Worm (Caenorhabditis elegans): Measurements from ENCODE around the gene Y46G5A.23.

DNA sequence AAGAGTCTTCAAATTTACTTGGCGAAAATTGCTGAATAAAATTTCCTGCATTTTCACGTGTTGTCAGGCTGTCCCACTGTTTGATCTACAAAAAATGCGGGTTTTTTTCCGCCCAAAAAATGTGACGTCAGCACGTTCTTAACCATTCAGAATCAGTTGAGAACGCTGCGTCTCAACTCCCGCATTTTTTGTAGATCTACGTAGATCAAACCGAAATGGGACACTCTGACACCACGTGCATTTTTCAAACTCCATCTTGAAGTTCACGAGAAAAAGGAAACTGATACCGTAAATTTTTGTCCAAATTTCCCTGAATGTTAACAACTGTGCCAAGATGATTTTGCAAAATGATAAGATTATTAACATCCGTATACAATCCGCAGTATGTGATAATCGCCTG lies 15.5 kb downstream of the Y46G5A.23 start:
- no peak for TF ChIP-seq ztf-11 (tag; optimal IDR thresholded peaks at IDR 0.05)
- no peak for TF ChIP-seq ztf-4 (tag; optimal IDR thresholded peaks at IDR 0.05)
- no peak for TF ChIP-seq efl-1 (optimal IDR thresholded peaks at IDR 0.05)
- no peak for TF ChIP-seq efl-1 (GFP tag; optimal IDR thresholded peaks at IDR 0.05 in 1 of 2)
- TF ChIP-seq sox-4 (tag; optimal IDR thresholded peaks at IDR 0.05), result no peak
- TF ChIP-seq lin-35 (GFP tag; optimal IDR thresholded peaks at IDR 0.05), result no peak
- TF ChIP-seq fkh-10 (GFP tag; optimal IDR thresholded peaks at IDR 0.05), result no peak
- TF ChIP-seq mdl-1 (tag; optimal IDR thresholded peaks at IDR 0.05), result no peak
- TF ChIP-seq sptf-1 (tag; optimal IDR thresholded peaks at IDR 0.05), result no peak
- TF ChIP-seq ama-1 (optimal IDR thresholded peaks at IDR 0.05), result no peak
- TF ChIP-seq aly-2 (tag; optimal IDR thresholded peaks at IDR 0.05), result no peak
- no peak for TF ChIP-seq unc-30 (tag; optimal IDR thresholded peaks at IDR 0.05)

All from whole organism, L1 larva.